Fruit fly (Drosophila melanogaster) Kc167 (cell line): ENCODE results near the gene CG4949.

ENCODE experiments used
- Myc ChIP-seq: fragments of >200 bp; optimal IDR thresholded peaks from 2 replicates; lab custom pipeline; 2017; ENCODE audit warnings: missing external identifiers
- Sin3A ChIP-seq: fragments of >200 bp; optimal IDR thresholded peaks from 2 replicates; lab custom pipeline; 2018; ENCODE audit warnings: missing external identifiers
- h ChIP-seq: fragments of >200 bp; optimal IDR thresholded peaks from 3 replicates; lab custom pipeline; 2018; ENCODE audit warnings: missing external identifiers
- insv ChIP-seq: fragments of >200 bp; optimal IDR thresholded peaks from 3 replicates; lab custom pipeline; 2018; ENCODE audit warnings: missing external identifiers
- psq ChIP-seq: fragments of >200 bp; optimal IDR thresholded peaks from 2 replicates; lab custom pipeline; 2017; ENCODE audit warnings: missing external identifiers
- ttk ChIP-seq: sonication (Bioruptor generic); optimal IDR thresholded peaks from 2 replicates; lab custom pipeline; 2017; ENCODE audit warnings: missing external identifiers

Gene CG4949

DNA sequence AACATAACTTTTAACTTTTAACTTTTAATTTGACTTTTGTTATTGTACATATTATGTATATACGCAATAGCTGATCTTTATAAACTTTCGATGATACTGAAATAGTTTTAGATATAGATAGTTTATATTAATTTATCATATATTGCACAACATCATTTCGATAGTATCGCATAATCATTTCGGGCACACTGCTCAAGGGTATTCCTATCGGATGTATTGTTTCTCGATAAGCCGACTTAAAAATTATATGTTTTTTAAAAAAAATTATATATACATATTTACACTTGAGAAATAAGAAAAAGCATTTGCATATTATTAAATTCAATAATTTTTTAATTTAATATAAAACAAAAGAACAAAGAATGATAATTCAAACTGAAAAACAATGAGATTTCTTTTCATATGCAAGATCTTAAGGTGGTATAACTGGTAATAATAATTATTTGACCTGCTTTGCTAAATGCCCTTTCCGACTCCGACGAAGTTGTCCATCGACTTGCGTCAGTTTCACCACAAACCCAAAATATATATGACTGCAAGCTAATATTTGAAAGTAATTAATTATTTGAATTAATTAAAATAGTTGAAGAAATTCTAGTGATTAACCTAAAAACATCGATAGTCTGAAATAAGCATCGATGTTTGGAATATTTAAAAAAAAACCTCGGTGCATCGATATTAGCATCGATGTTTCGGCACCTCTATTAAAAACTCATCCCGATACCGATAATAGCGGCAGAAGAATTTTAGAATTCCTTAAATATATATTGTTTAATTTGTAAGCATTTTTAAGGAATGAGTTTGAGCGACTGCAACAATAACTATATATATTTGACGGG is at the start of gene CG4949:
TSS of gene CG4949 (plus strand) at position 698 of the 839 bp plus-strand sequence.
- TF ChIP-seq insv (lab: Kevin White, UChicago) (no peak), h (lab: Kevin White, UChicago) (no peak), Sin3A (lab: Kevin White, UChicago) (no peak), Myc (lab: Kevin White, UChicago) (no peak), ttk (no peak), psq (lab: Kevin White, UChicago) (no peak)

DNA sequence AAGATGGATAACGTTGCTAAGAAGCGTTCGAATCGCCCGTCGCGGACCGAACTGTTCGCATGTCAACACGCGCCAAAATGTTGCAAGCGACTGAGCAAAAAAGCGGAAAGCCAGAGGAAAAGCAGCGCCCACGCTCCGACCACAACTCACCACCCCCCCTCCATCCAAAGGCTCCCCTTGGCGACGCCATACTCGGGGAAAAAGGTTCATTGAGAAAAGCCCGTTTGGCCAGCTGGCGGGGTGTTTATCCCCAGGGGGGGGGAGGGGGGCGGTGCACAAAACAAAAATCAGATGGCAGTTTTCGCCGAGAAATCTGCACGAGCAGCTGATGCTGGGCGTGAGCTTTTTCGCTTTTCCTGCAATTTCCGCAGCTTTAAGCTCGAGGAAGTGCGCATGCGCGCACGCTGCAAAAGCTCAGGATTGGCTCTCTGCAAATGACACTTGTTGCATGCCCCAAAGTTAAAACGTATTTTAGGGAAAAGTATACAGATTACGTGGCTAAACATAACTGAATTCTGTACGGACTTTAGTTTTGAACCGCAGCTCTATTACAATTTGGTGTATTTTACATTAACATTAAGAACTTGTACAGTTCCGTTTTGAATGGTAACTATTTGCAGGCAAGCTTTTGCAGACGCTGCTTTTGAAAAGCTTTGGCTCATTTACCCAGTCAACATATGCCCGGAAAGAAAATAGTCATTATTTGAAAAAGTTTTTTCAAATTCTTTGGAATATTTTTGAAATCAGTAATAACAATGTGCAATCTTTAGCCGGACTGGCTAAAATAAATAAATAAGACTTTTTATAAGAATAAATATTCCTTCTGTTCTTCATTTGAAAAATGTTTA is 30.7 kb upstream of the CG4949 start:
- no peak for TF ChIP-seq Sin3A (lab: Kevin White, UChicago)
- no peak for TF ChIP-seq ttk
- no peak for TF ChIP-seq insv (lab: Kevin White, UChicago)
- TF ChIP-seq Myc (lab: Kevin White, UChicago), result no peak

DNA sequence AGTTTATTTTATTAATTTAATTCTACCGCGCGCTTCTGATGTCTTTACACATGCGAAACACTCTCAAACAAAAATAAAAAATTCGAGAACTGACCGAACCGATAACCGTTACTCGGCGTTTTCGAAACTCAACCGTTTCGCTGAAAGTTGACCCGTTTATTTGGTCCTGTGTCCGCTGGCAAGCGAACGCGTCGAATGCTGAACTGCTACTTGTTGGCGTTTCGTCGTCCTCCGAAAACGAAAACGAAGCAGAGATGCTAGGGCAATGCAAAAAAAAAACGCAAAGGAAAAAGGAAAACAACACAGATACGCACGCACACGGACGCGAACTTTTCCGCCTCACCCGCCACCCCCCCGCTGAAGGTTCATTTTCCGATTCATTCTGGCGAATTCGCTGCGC is 12.0 kb upstream of the CG4949 start, which contains the start of gene CG45002:
TSS of gene CG45002 (minus strand) at position 101 of the 400 bp plus-strand sequence.
- no peak for TF ChIP-seq Myc (lab: Kevin White, UChicago)
- TF ChIP-seq Sin3A (lab: Kevin White, UChicago), result no peak
- no peak for TF ChIP-seq insv (lab: Kevin White, UChicago)
- no peak for TF ChIP-seq ttk
- no peak for TF ChIP-seq psq (lab: Kevin White, UChicago)
- TF ChIP-seq h (lab: Kevin White, UChicago), result no peak

DNA sequence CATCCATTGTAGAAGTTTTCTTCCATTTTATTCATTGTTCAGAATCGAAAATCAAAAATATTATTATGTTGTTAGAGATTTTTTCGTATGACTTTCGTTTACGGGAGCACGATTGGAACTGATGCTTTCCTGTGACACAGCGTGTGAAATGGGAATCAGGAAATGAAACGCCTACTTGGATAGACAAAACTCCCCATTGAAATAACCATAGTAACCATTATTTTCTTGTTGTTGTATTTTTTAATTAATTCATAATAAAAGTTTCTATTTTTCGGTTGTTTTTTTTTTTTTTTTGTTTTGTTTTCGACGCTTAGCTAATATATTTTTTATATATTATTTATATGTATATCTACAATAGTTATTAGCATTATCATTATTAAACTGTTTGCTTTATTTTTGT is 10.2 kb upstream of the CG4949 start, which contains the start of gene CG43077:
TSS of gene CG43077 (minus strand) at position 101 of the 400 bp plus-strand sequence.
- TF ChIP-seq h (lab: Kevin White, UChicago) (no peak), psq (lab: Kevin White, UChicago) (no peak), insv (lab: Kevin White, UChicago) (no peak), ttk (no peak), Myc (lab: Kevin White, UChicago) (no peak), Sin3A (lab: Kevin White, UChicago) (no peak)

DNA sequence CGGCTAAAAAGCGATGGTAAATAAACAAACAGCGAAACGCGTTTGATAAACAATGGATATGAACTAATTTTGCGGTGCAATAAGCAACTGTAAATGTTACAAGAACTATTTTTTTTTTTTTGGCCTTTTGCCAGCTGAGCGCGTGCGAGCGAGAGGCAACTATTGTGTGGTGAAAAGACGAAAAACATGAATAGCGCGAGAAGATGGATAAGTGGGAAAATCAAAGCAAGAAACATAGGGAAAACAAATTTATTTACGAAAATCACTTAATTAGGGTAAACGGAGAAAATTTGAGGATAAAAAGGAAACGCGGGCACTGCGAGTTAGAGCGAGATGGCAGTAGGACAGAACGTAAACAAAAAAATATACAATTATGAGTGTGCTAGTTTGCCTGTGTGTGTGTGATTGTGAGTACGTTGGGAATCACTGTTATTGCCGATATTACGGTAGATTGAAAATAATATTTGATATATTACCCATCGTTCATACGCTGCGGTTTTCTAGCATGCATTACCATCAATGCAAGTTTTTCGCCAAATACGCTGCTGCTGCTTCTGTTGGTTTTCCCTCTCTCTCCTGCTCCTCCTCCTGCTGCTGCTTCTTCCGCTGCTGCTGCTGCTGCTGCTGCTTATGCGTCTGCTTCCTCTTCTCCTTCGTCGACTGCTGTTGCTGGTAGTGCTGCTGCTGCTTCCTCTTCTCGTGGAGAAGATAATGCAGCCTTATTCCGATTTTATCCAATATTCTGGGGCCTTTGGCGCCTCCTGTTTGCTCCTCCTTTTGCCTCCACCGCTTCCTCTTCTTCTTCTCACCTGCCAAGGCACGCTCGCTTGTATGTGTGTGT is 2.0 kb upstream of the CG4949 start:
- TF ChIP-seq h (lab: Kevin White, UChicago), result no peak
- TF ChIP-seq ttk, result no peak

DNA sequence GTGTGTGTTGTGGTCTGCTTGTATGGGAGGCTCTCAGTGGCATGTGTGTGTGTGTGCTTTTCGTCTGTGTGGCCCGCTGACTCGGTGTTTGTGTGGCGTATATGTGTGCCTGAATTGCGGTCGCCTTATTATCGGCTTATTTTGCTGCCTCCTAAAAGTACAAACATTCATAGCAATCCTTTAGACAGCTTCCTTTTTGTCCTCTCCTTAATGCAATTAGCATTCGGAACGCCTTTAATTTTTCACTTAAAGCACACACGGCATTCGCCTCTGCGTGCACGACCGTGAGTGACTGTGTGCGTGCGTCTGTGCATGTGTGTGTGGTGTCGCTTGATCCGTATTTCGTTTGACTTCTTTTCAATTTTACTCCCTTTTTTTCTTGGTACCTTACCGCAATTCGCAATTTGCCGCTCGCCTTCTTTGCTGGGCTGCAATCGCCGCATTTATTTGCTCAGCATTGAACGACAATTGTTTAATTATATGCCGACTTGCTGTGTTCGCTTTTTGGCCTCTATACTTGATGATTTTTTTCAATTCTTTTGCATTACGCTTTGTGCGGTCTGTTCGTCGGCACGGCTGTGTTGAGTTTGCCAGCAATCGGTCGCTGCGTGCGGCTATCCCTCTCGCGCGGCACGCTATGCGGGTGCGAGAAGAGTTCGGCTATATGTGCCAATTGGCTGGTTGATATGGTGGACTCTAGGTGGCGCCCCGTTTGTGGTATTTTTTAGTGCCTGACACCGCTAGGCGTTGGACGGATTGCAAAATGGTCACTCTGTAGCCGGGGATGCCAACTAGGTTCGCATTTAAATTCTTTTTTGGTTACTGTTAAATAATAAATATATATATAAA is 1.1 kb upstream of the CG4949 start, which contains the start of gene wcy:
TSS of gene wcy (minus strand) at position 608 of the 849 bp plus-strand sequence.
- TF ChIP-seq psq (lab: Kevin White, UChicago) (peak; percentile 78), Sin3A (lab: Kevin White, UChicago) (no peak), h (lab: Kevin White, UChicago) (no peak), Myc (lab: Kevin White, UChicago) (no peak)

DNA sequence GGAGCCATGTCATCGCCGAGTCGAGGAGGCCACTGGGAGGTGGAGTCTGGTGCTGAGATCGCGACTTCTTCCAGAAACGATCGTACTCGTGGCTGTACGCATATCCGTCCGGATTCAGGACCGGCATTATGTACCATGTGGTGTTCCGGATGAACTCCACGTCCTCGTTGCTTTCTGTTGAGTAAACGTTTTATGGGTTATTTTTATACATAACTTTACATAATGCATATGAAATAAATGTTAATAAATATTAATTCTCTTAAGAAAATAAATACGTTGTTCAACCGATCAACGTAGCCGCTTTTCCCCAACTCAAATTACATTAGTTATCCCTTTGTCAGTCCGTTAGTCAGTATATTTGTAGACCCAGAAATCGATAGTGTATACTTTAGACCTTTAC is 2.5 kb downstream of the CG4949 start, which contains the start of gene CG4955:
TSS of gene CG4955 (plus strand) at position 301 of the 400 bp plus-strand sequence.
- no peak for TF ChIP-seq insv (lab: Kevin White, UChicago)
- TF ChIP-seq ttk, result no peak
- no peak for TF ChIP-seq psq (lab: Kevin White, UChicago)
- no peak for TF ChIP-seq Sin3A (lab: Kevin White, UChicago)
- TF ChIP-seq h (lab: Kevin White, UChicago), result no peak
- TF ChIP-seq Myc (lab: Kevin White, UChicago), result no peak

DNA sequence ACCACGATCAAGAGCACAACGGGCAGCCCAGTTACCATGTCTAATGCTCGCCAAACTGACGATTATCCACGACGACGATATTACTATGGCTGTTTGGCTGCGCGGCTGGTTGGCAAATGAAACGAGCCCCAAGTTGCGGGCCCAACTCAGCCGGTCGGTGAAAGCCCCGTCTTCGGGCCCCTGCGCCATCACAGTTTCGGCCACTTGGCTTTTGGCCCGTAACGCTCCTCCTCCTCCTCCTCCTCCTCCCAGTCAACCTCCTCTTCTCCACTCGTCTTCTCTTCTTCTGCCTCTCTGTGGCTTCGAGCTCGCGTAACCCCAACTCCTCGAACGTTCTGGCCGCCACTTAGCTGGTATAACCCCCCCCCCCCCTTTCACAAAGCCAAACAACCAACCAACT is 8.9 kb downstream of the CG4949 start, which contains the start of gene CG8945:
TSS of gene CG8945 (minus strand) at position 101 of the 400 bp plus-strand sequence.
- TF ChIP-seq ttk (no peak), psq (lab: Kevin White, UChicago) (no peak), Myc (lab: Kevin White, UChicago) (no peak), insv (lab: Kevin White, UChicago) (no peak), h (lab: Kevin White, UChicago) (no peak), Sin3A (lab: Kevin White, UChicago) (no peak)

DNA sequence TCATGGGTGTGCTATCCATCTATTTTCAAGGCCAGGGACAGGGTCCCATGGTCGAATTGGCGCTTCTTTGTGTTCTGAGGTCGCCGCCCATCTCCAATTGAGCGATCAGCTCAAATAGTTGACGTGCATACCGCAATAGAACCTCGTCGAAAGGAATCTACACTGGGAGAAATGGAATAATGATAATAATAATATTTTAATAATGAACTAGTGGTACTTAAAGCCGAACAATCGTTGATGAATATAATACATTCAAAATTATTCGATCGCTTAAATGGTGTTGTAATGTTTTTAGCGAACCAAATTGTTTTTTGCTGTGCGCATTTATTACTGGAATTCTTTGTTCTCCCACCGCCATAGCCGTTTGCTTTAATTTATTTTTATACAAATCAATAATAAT is 11.9 kb downstream of the CG4949 start:
- TF ChIP-seq psq (lab: Kevin White, UChicago), result no peak
- no peak for TF ChIP-seq Myc (lab: Kevin White, UChicago)
- TF ChIP-seq Sin3A (lab: Kevin White, UChicago), result no peak
- no peak for TF ChIP-seq insv (lab: Kevin White, UChicago)
- TF ChIP-seq ttk, result no peak
- no peak for TF ChIP-seq h (lab: Kevin White, UChicago)
